Fruit fly (Drosophila melanogaster): ENCODE data around the gene heca.

heca gene

dm6 chr3R:30331362-30331761 is 53.6 kb downstream of the heca start:
- TF ChIP-seq Mnt (GFP tag; optimal IDR thresholded peaks at IDR 0.05) (no peak), CG11617 (GFP tag; optimal IDR thresholded peaks at IDR 0.05) (no peak), Hr96 (GFP tag; optimal IDR thresholded peaks at IDR 0.05) (no peak), CG14711 (tag; optimal IDR thresholded peaks at IDR 0.05) (no peak), CG7101 (tag; optimal IDR thresholded peaks at IDR 0.05) (no peak), CG33017 (tag; optimal IDR thresholded peaks at IDR 0.05) (no peak), bab1 (GFP tag; optimal IDR thresholded peaks at IDR 0.05) (no peak), ovo (GFP tag; optimal IDR thresholded peaks at IDR 0.05) (no peak), CG1620 (GFP tag; optimal IDR thresholded peaks at IDR 0.05) (no peak), pad (GFP tag; optimal IDR thresholded peaks at IDR 0.05) (no peak), Crg-1 (GFP tag; optimal IDR thresholded peaks at IDR 0.05) (no peak), tj (GFP tag; optimal IDR thresholded peaks at IDR 0.05) (no peak), cnc (optimal IDR thresholded peaks at IDR 0.05) (no peak)

dm6 chr3R:30334359-30334954 is 56.7 kb downstream of the heca start:
- TF ChIP-seq CG12768 (GFP tag; optimal IDR thresholded peaks at IDR 0.05) = no peak
- no peak for TF ChIP-seq pad (GFP tag; optimal IDR thresholded peaks at IDR 0.05)
- TF ChIP-seq cnc (optimal IDR thresholded peaks at IDR 0.05) = no peak
- no peak for TF ChIP-seq Clk (GFP tag; optimal IDR thresholded peaks at IDR 0.05)
- TF ChIP-seq CG14711 (tag; optimal IDR thresholded peaks at IDR 0.05) = no peak
- TF ChIP-seq ovo (GFP tag; optimal IDR thresholded peaks at IDR 0.05) = no peak
- TF ChIP-seq Mnt (GFP tag; optimal IDR thresholded peaks at IDR 0.05) = no peak
- no peak for TF ChIP-seq CG1620 (GFP tag; optimal IDR thresholded peaks at IDR 0.05)
- no peak for TF ChIP-seq CG7045 (GFP tag; optimal IDR thresholded peaks at IDR 0.05)
- no peak for TF ChIP-seq CG11617 (GFP tag; optimal IDR thresholded peaks at IDR 0.05)
- TF ChIP-seq kay (GFP tag; ENCODE audit: borderline replicate concordance) = no peak
- TF ChIP-seq Hr96 (GFP tag; optimal IDR thresholded peaks at IDR 0.05) = no peak
- TF ChIP-seq CG33017 (tag; optimal IDR thresholded peaks at IDR 0.05) = no peak
- no peak for TF ChIP-seq toe (GFP tag; optimal IDR thresholded peaks at IDR 0.05)
- TF ChIP-seq cic (GFP tag; optimal IDR thresholded peaks at IDR 0.05) = no peak
- TF ChIP-seq CG5204 (GFP tag; optimal IDR thresholded peaks at IDR 0.05) = no peak
- no peak for TF ChIP-seq Crg-1 (GFP tag; optimal IDR thresholded peaks at IDR 0.05)
- TF ChIP-seq tj (GFP tag; optimal IDR thresholded peaks at IDR 0.05) = no peak

dm6 chr3R:30336100-30336499 is 58.4 kb downstream of the heca start:
- TF ChIP-seq CG12768 (GFP tag; optimal IDR thresholded peaks at IDR 0.05) (no peak), toe (GFP tag; optimal IDR thresholded peaks at IDR 0.05) (no peak), CG7045 (GFP tag; optimal IDR thresholded peaks at IDR 0.05) (no peak), CG14711 (tag; optimal IDR thresholded peaks at IDR 0.05) (peak; percentile 47), kay (GFP tag; ENCODE audit: borderline replicate concordance) (peak; percentile 6), tj (GFP tag; optimal IDR thresholded peaks at IDR 0.05) (no peak), CG7101 (tag; optimal IDR thresholded peaks at IDR 0.05) (peak; percentile 0)

- TF ChIP-seq kay (GFP tag; ENCODE audit: borderline replicate concordance) (peak; percentile 64), Crg-1 (GFP tag; optimal IDR thresholded peaks at IDR 0.05) (no peak)
Measured at dm6 chr3R:30337448-30337847, 59.7 kb downstream of the heca start.

dm6 chr3R:30337919-30338647 is 60.4 kb downstream of the heca start:
- TF ChIP-seq toe (GFP tag; optimal IDR thresholded peaks at IDR 0.05) (peak; percentile 71), bab1 (GFP tag; optimal IDR thresholded peaks at IDR 0.05) (no peak), CG1620 (GFP tag; optimal IDR thresholded peaks at IDR 0.05) (no peak), cnc (optimal IDR thresholded peaks at IDR 0.05) (no peak), Crg-1 (GFP tag; optimal IDR thresholded peaks at IDR 0.05) (peak; percentile 1), kay (GFP tag; ENCODE audit: borderline replicate concordance) (no peak), CG11617 (GFP tag; optimal IDR thresholded peaks at IDR 0.05) (peak; percentile 47), CG33017 (tag; optimal IDR thresholded peaks at IDR 0.05) (no peak), ovo (GFP tag; optimal IDR thresholded peaks at IDR 0.05) (no peak), CG14711 (tag; optimal IDR thresholded peaks at IDR 0.05) (no peak), CG7101 (tag; optimal IDR thresholded peaks at IDR 0.05) (peak; percentile 15), tj (GFP tag; optimal IDR thresholded peaks at IDR 0.05) (peak; percentile 42), cic (GFP tag; optimal IDR thresholded peaks at IDR 0.05) (peak; percentile 66), Hr96 (GFP tag; optimal IDR thresholded peaks at IDR 0.05) (peak; percentile 29), CG7045 (GFP tag; optimal IDR thresholded peaks at IDR 0.05) (peak; percentile 51), Mnt (GFP tag; optimal IDR thresholded peaks at IDR 0.05) (no peak), CG12768 (GFP tag; optimal IDR thresholded peaks at IDR 0.05) (peak; percentile 56), pad (GFP tag; optimal IDR thresholded peaks at IDR 0.05) (no peak), Clk (GFP tag; optimal IDR thresholded peaks at IDR 0.05) (no peak), CG5204 (GFP tag; optimal IDR thresholded peaks at IDR 0.05) (peak; percentile 25)

dm6 chr3R:30338648-30339038 is 60.9 kb downstream of the heca start:
- TF ChIP-seq toe (GFP tag; optimal IDR thresholded peaks at IDR 0.05) (no peak), ovo (GFP tag; optimal IDR thresholded peaks at IDR 0.05) (no peak), pad (GFP tag; optimal IDR thresholded peaks at IDR 0.05) (no peak), CG7101 (tag; optimal IDR thresholded peaks at IDR 0.05) (no peak), CG11617 (GFP tag; optimal IDR thresholded peaks at IDR 0.05) (no peak), CG33017 (tag; optimal IDR thresholded peaks at IDR 0.05) (no peak), Clk (GFP tag; optimal IDR thresholded peaks at IDR 0.05) (no peak), Mnt (GFP tag; optimal IDR thresholded peaks at IDR 0.05) (no peak), cic (GFP tag; optimal IDR thresholded peaks at IDR 0.05) (no peak), CG7045 (GFP tag; optimal IDR thresholded peaks at IDR 0.05) (no peak), Hr96 (GFP tag; optimal IDR thresholded peaks at IDR 0.05) (no peak), cnc (optimal IDR thresholded peaks at IDR 0.05) (no peak), CG5204 (GFP tag; optimal IDR thresholded peaks at IDR 0.05) (no peak), kay (GFP tag; ENCODE audit: borderline replicate concordance) (no peak), CG12768 (GFP tag; optimal IDR thresholded peaks at IDR 0.05) (no peak), CG1620 (GFP tag; optimal IDR thresholded peaks at IDR 0.05) (no peak), Crg-1 (GFP tag; optimal IDR thresholded peaks at IDR 0.05) (no peak)
